Fruit fly (Drosophila melanogaster) whole organism, embryonic: ENCODE results near the gene M6.
A peak's percentile ranks its signal among the peaks of the same experiment; 100 is the strongest.

Experiments used
- ATbp ChIP-seq: fragments of 200-800 bp; sonication (Bioruptor generic); optimal IDR thresholded peaks from 2 replicates; lab custom pipeline; 2017; ENCODE audit warnings: missing biosample characterization, mild to moderate bottlenecking, missing genetic modification characterization, missing genetic modification reagents
- Asciz ChIP-seq: fragments of 200-800 bp; sonication (Bioruptor generic); optimal IDR thresholded peaks from 2 replicates; lab custom pipeline; 2017; ENCODE audit warnings: missing biosample characterization, mild to moderate bottlenecking, missing genetic modification characterization, missing genetic modification reagents
- B-H2 ChIP-seq: fragments of 200-800 bp; sonication (Bioruptor generic); optimal IDR thresholded peaks from 2 replicates; lab custom pipeline; 2018; ENCODE audit warnings: missing biosample characterization, mild to moderate bottlenecking, missing genetic modification characterization
- Bteb2 ChIP-seq: fragments of 200-800 bp; sonication (Bioruptor generic); optimal IDR thresholded peaks from 2 replicates; lab custom pipeline; 2016; ENCODE audit warnings: missing biosample characterization, missing genetic modification characterization
- CG11696 ChIP-seq: fragments of 200-800 bp; sonication (Bioruptor generic); IDR thresholded peaks from 2 replicates; pipeline ENCODE4 v1.3.6; 2022; ENCODE audit warnings: missing biosample characterization, missing genetic modification characterization
- CG12071 ChIP-seq: fragments of 200-800 bp; sonication (Bioruptor generic); optimal IDR thresholded peaks from 3 replicates; lab custom pipeline; 2018; ENCODE audit warnings: missing biosample characterization, mild to moderate bottlenecking, missing genetic modification characterization
- CG12659 ChIP-seq: fragments of 200-800 bp; sonication (Bioruptor generic); optimal IDR thresholded peaks from 3 replicates; lab custom pipeline; 2017; ENCODE audit warnings: mild to moderate bottlenecking, missing biosample characterization, missing genetic modification reagents, missing genetic modification characterization
- CG12942 ChIP-seq: fragments of 200-800 bp; sonication (Bioruptor generic); optimal IDR thresholded peaks from 3 replicates; lab custom pipeline; 2016; ENCODE audit warnings: missing biosample characterization, missing genetic modification characterization
- CG14710 ChIP-seq: fragments of 200-800 bp; sonication (Bioruptor generic); optimal IDR thresholded peaks from 3 replicates; lab custom pipeline; 2019; ENCODE audit warnings: missing biosample characterization, mild to moderate bottlenecking, missing genetic modification characterization, moderate library complexity
- CG1603 ChIP-seq: fragments of 200-800 bp; sonication (Bioruptor generic); optimal IDR thresholded peaks from 2 replicates; lab custom pipeline; 2019; ENCODE audit warnings: missing biosample characterization, mild to moderate bottlenecking, missing genetic modification characterization, moderate library complexity
- CG17612 ChIP-seq: fragments of 200-800 bp; sonication (Bioruptor generic); IDR thresholded peaks from 2 replicates; pipeline ENCODE4 v1.3.6; 2022; ENCODE audit warnings: missing biosample characterization, missing genetic modification characterization
- CG1792 ChIP-seq: fragments of 200-800 bp; sonication (Bioruptor generic); optimal IDR thresholded peaks from 2 replicates; lab custom pipeline; 2016; ENCODE audit warnings: missing biosample characterization, missing genetic modification characterization
- CG2889 ChIP-seq: fragments of 200-800 bp; sonication (Bioruptor generic); IDR thresholded peaks from 3 replicates; pipeline ENCODE4 v1.3.6; 2022; ENCODE audit warnings: missing biosample characterization, missing genetic modification characterization
- CG31224 ChIP-seq: fragments of 200-800 bp; sonication (Bioruptor generic); IDR thresholded peaks from 2 replicates; pipeline ENCODE4 v1.3.6; 2022; ENCODE audit warnings: missing biosample characterization, missing genetic modification characterization
- CG32767 ChIP-seq: fragments of 200-800 bp; sonication (Bioruptor generic); IDR thresholded peaks from 2 replicates; pipeline ENCODE4 v1.3.6; 2022; ENCODE audit warnings: missing biosample characterization, missing genetic modification characterization
- CG3281 ChIP-seq: fragments of 200-800 bp; sonication (Bioruptor generic); optimal IDR thresholded peaks from 3 replicates; lab custom pipeline; 2017; ENCODE audit warnings: missing biosample characterization, mild to moderate bottlenecking, missing genetic modification characterization
- CG9215 ChIP-seq: fragments of 200-800 bp; sonication (Bioruptor generic); IDR thresholded peaks from 2 replicates; pipeline ENCODE4 v1.3.6; 2022; ENCODE audit warnings: missing biosample characterization, missing genetic modification characterization
- CrebB ChIP-seq: fragments of 200-800 bp; sonication (Bioruptor generic); optimal IDR thresholded peaks from 3 replicates; lab custom pipeline; 2018; ENCODE audit warnings: missing biosample characterization, mild to moderate bottlenecking, missing genetic modification characterization
- Dad ChIP-seq: fragments of 200-800 bp; sonication (Bioruptor generic); optimal IDR thresholded peaks from 3 replicates; lab custom pipeline; 2016; ENCODE audit warnings: missing biosample characterization, missing genetic modification characterization
- Ets65A ChIP-seq: fragments of 200-800 bp; sonication (Bioruptor generic); peaks from one replicate; lab custom pipeline; 2016; ENCODE audit warnings: missing biosample characterization, missing genetic modification characterization
- Ets97D ChIP-seq: fragments of 200-800 bp; sonication (Bioruptor generic); optimal IDR thresholded peaks from 3 replicates; lab custom pipeline; 2016; ENCODE audit warnings: missing biosample characterization, missing genetic modification characterization
- Fer2 ChIP-seq: fragments of 200-800 bp; sonication (Bioruptor generic); optimal IDR thresholded peaks from 2 replicates; lab custom pipeline; 2018; ENCODE audit warnings: missing biosample characterization, mild to moderate bottlenecking, missing genetic modification characterization, moderate library complexity
- HLH3B ChIP-seq: fragments of 200-800 bp; sonication (Bioruptor generic); IDR thresholded peaks from 2 replicates; pipeline ENCODE4 v1.3.6; 2022; ENCODE audit warnings: missing biosample characterization, missing genetic modification characterization
- Hey ChIP-seq: fragments of 200-800 bp; sonication (Bioruptor generic); optimal IDR thresholded peaks from 3 replicates; lab custom pipeline; 2018; ENCODE audit warnings: missing biosample characterization, mild to moderate bottlenecking, missing genetic modification characterization
- HmgD ChIP-seq: fragments of 200-800 bp; sonication (Bioruptor generic); optimal IDR thresholded peaks from 3 replicates; lab custom pipeline; 2016; ENCODE audit warnings: missing biosample characterization, missing genetic modification characterization
- Hr3 ChIP-seq: fragments of 200-800 bp; sonication (Bioruptor generic); optimal IDR thresholded peaks from 3 replicates; lab custom pipeline; 2016; ENCODE audit warnings: missing biosample characterization, missing genetic modification characterization
- Lhr ChIP-seq: fragments of 200-800 bp; sonication (Bioruptor generic); optimal IDR thresholded peaks from 3 replicates; lab custom pipeline; 2017; ENCODE audit warnings: mild to moderate bottlenecking, missing biosample characterization, missing genetic modification reagents, missing genetic modification characterization
- Lpt ChIP-seq: fragments of >200 bp; optimal IDR thresholded peaks from 2 replicates; lab custom pipeline; 2018; ENCODE audit warnings: missing biosample characterization, missing genetic modification characterization
- NC2α ChIP-seq: fragments of 200-800 bp; sonication (Bioruptor generic); optimal IDR thresholded peaks from 2 replicates; lab custom pipeline; 2016; ENCODE audit warnings: missing biosample characterization, missing genetic modification characterization
- NfI ChIP-seq: fragments of 200-800 bp; sonication (Bioruptor generic); optimal IDR thresholded peaks from 3 replicates; lab custom pipeline; 2018; ENCODE audit warnings: missing biosample characterization, mild to moderate bottlenecking, missing genetic modification characterization, moderate library complexity
- Sox102F ChIP-seq: fragments of 200-800 bp; sonication (Bioruptor generic); optimal IDR thresholded peaks from 2 replicates; lab custom pipeline; 2018; ENCODE audit warnings: missing biosample characterization, mild to moderate bottlenecking, missing genetic modification characterization, moderate library complexity
- Sry-β ChIP-seq: fragments of 200-800 bp; sonication (Bioruptor generic); optimal IDR thresholded peaks from 2 replicates; lab custom pipeline; 2018; ENCODE audit warnings: missing biosample characterization, mild to moderate bottlenecking, missing genetic modification characterization, moderate library complexity
- bab2 ChIP-seq: fragments of 200-800 bp; sonication (Bioruptor generic); optimal IDR thresholded peaks from 2 replicates; lab custom pipeline; 2016; ENCODE audit warnings: missing biosample characterization, missing genetic modification characterization
- bcd ChIP-seq: fragments of 200-800 bp; sonication (Bioruptor generic); optimal IDR thresholded peaks from 2 replicates; lab custom pipeline; 2017; ENCODE audit warnings: missing biosample characterization, mild to moderate bottlenecking, missing genetic modification characterization
- chm ChIP-seq: fragments of 200-800 bp; sonication (Bioruptor generic); IDR thresholded peaks from 2 replicates; pipeline ENCODE4 v1.3.6; 2022; ENCODE audit warnings: missing biosample characterization, missing genetic modification characterization
- crp ChIP-seq, 2 experiments: fragments of 200-800 bp; sonication (Bioruptor generic); optimal IDR thresholded peaks; 2 replicates in 1 of 2; 3 replicates in 1 of 2; lab custom pipeline; 2017; ENCODE audit warnings: missing biosample characterization in 2 of 2, missing genetic modification characterization in 2 of 2, mild to moderate bottlenecking in 1 of 2, moderate library complexity in 1 of 2
- h ChIP-seq: fragments of >200 bp; optimal IDR thresholded peaks from 2 replicates; lab custom pipeline; 2017
- hbn ChIP-seq: fragments of 200-800 bp; sonication (Bioruptor generic); IDR thresholded peaks from 2 replicates; pipeline ENCODE4 v1.3.6; 2022; ENCODE audit warnings: missing biosample characterization, missing genetic modification characterization; ENCODE audit not compliant: partially characterized antibody
- jumu ChIP-seq: fragments of 200-800 bp; sonication (Bioruptor generic); optimal IDR thresholded peaks from 3 replicates; lab custom pipeline; 2016; ENCODE audit warnings: missing biosample characterization, missing genetic modification characterization
- knrl ChIP-seq: fragments of 200-800 bp; sonication (Bioruptor generic); IDR thresholded peaks from 3 replicates; pipeline ENCODE4 v1.3.6; 2022; ENCODE audit warnings: missing biosample characterization, missing genetic modification characterization; ENCODE audit not compliant: partially characterized antibody
- lab ChIP-seq: fragments of 200-800 bp; sonication (Bioruptor generic); optimal IDR thresholded peaks from 3 replicates; lab custom pipeline; 2017; ENCODE audit warnings: missing biosample characterization, missing genetic modification characterization, mild to moderate bottlenecking, moderate library complexity, missing genetic modification reagents
- luna ChIP-seq: fragments of 200-800 bp; sonication (Bioruptor generic); optimal IDR thresholded peaks from 2 replicates; lab custom pipeline; 2016; ENCODE audit warnings: missing biosample characterization, missing genetic modification characterization
- mam ChIP-seq: fragments of 200-800 bp; sonication (Bioruptor generic); optimal IDR thresholded peaks from 3 replicates; lab custom pipeline; 2016; ENCODE audit warnings: missing biosample characterization, missing genetic modification characterization
- peb ChIP-seq: fragments of 200-800 bp; sonication (Bioruptor generic); IDR thresholded peaks from 2 replicates; pipeline ENCODE4 v1.3.6; 2022; ENCODE audit warnings: missing biosample characterization, missing genetic modification characterization
- psq ChIP-seq: fragments of 200-800 bp; sonication (Bioruptor generic); optimal IDR thresholded peaks from 2 replicates; lab custom pipeline; 2017; ENCODE audit warnings: missing biosample characterization, missing genetic modification characterization
- pum ChIP-seq: fragments of 200-800 bp; sonication (Bioruptor generic); optimal IDR thresholded peaks from 2 replicates; lab custom pipeline; 2016; ENCODE audit warnings: missing biosample characterization, missing genetic modification characterization
- seq ChIP-seq: fragments of 200-800 bp; sonication (Bioruptor generic); IDR thresholded peaks from 2 replicates; pipeline ENCODE4 v1.3.6; 2022; ENCODE audit warnings: missing biosample characterization, missing genetic modification characterization
- ttk ChIP-seq: fragments of 200-800 bp; sonication (Bioruptor generic); IDR thresholded peaks from 2 replicates; pipeline ENCODE4 v2.1.2; 2022; ENCODE audit warnings: missing biosample characterization, missing genetic modification characterization
- unpg ChIP-seq: fragments of 200-800 bp; sonication (Bioruptor generic); optimal IDR thresholded peaks from 3 replicates; lab custom pipeline; 2018; ENCODE audit warnings: missing biosample characterization, mild to moderate bottlenecking, missing genetic modification characterization, moderate library complexity
- vnd ChIP-seq: fragments of 200-800 bp; sonication (Bioruptor generic); IDR thresholded peaks from 3 replicates; pipeline ENCODE4 v1.3.6; 2022; ENCODE audit warnings: missing biosample characterization, missing genetic modification characterization; ENCODE audit not compliant: partially characterized antibody
- wor ChIP-seq: fragments of 200-800 bp; sonication (Bioruptor generic); IDR thresholded peaks from 2 replicates; pipeline ENCODE4 v1.3.6; 2022; ENCODE audit warnings: missing biosample characterization, missing genetic modification characterization
- zen2 ChIP-seq: fragments of 200-800 bp; sonication (Bioruptor generic); IDR thresholded peaks from 3 replicates; pipeline ENCODE4 v1.3.6; 2022; ENCODE audit warnings: missing biosample characterization, missing genetic modification characterization; ENCODE audit not compliant: partially characterized antibody

Gene M6

DNA sequence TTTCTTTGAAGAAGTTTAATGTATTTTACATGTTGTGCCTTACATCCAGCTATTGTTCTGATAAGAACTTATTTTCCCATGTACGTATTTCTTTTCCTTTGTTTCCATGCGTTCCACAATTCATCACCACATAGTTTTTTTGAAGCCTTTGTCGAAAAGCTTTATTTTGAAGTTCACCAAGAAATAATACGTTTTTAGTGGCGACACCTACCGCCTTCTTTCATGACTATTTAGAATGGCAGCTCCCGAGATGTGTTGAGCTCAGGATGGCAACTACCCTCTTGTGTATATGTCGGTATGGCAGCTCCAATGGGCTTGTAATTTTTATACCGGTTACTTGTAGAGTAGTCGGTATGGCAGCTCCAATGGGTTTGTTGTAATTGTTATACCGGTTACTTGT lies 23.8 kb upstream of the M6 start (continued):
- no peak for TF ChIP-seq CG32767 (GFP tag; lab: Robert Waterston, UW)
- no peak for TF ChIP-seq bcd
- peak; percentile 18 for TF ChIP-seq NfI (GFP tag; lab: Kevin White, UChicago)
- peak; percentile 38 for TF ChIP-seq jumu (GFP tag; lab: Kevin White, UChicago)
- no peak for TF ChIP-seq Hr3 (GFP tag; lab: Kevin White, UChicago)
- TF ChIP-seq CG12071 (GFP tag; lab: Kevin White, UChicago), result no peak
- no peak for TF ChIP-seq Ets65A (GFP tag; lab: Kevin White, UChicago)
- peak; percentile 25 for TF ChIP-seq pum
- TF ChIP-seq CG12659 (GFP tag; lab: Kevin White, UChicago), result peak; percentile 58
- peak; percentile 50; the same call in 1 of the 3 replicates for TF ChIP-seq knrl
- TF ChIP-seq CG11696 (GFP tag; lab: Robert Waterston, UW), result no peak
- TF ChIP-seq crp (GFP tag; optimal IDR thresholded peaks at IDR 0.05; lab: Kevin White, UChicago), result no peak
- TF ChIP-seq CG2889 (GFP tag; lab: Robert Waterston, UW), result no peak
- TF ChIP-seq Dad (GFP tag; lab: Kevin White, UChicago), result peak; percentile 34
- no peak for TF ChIP-seq CG9215
- TF ChIP-seq Asciz, result no peak
- no peak for TF ChIP-seq Fer2 (tag; lab: Kevin White, UChicago)
- TF ChIP-seq Bteb2 (GFP tag; lab: Kevin White, UChicago), result peak; percentile 17
- no peak for TF ChIP-seq luna (GFP tag; lab: Kevin White, UChicago)
- TF ChIP-seq Lhr, result peak; percentile 95
- TF ChIP-seq CG1603, result peak; percentile 63
- TF ChIP-seq seq, result no peak
- no peak for TF ChIP-seq Hey (tag; lab: Kevin White, UChicago)
- TF ChIP-seq CG1792 (GFP tag; lab: Kevin White, UChicago), result no peak
- no peak for TF ChIP-seq CG17612 (GFP tag; lab: Robert Waterston, UW)
- TF ChIP-seq CG31224 (GFP tag; lab: Robert Waterston, UW), result no peak
- TF ChIP-seq bab2 (GFP tag; lab: Kevin White, UChicago), result peak; percentile 17
- no peak for TF ChIP-seq hbn
- TF ChIP-seq ttk (GFP tag; lab: Robert Waterston, UW), result no peak
- no peak for TF ChIP-seq psq (GFP tag; lab: Kevin White, UChicago)
- TF ChIP-seq B-H2 (GFP tag; lab: Kevin White, UChicago), result peak; percentile 50
- TF ChIP-seq HLH3B (GFP tag; lab: Robert Waterston, UW), result no peak
- TF ChIP-seq CrebB, result no peak
- no peak for TF ChIP-seq Sry-β (GFP tag; lab: Kevin White, UChicago)
- no peak for TF ChIP-seq NC2α (GFP tag; lab: Kevin White, UChicago)
- no peak for TF ChIP-seq Sox102F (GFP tag; lab: Kevin White, UChicago)
- TF ChIP-seq peb, result no peak
- TF ChIP-seq Ets97D (GFP tag; lab: Kevin White, UChicago), result peak; percentile 83
- no peak for TF ChIP-seq ATbp (GFP tag; lab: Kevin White, UChicago)
- TF ChIP-seq CG12942 (GFP tag; lab: Kevin White, UChicago), result no peak
- TF ChIP-seq unpg, result no peak
- TF ChIP-seq Lpt, result no peak
- peak; percentile 87 for TF ChIP-seq HmgD
- TF ChIP-seq zen2 (GFP tag; lab: Robert Waterston, UW), result no peak
- no peak for TF ChIP-seq lab (GFP tag; lab: Kevin White, UChicago)
- TF ChIP-seq wor, result no peak
- TF ChIP-seq h (lab: Kevin White, UChicago), result no peak
- peak; percentile 69 for TF ChIP-seq CG14710 (tag; lab: Kevin White, UChicago)
- no peak for TF ChIP-seq vnd
- peak; percentile 19 for TF ChIP-seq mam (GFP tag; lab: Kevin White, UChicago)
- TF ChIP-seq chm (GFP tag; lab: Robert Waterston, UW), result no peak
- TF ChIP-seq CG3281 (GFP tag; lab: Kevin White, UChicago), result no peak
